Fruit fly (Drosophila melanogaster) Kc167 (cell line): ENCODE results near the gene unc-119.

Experiments
- insv ChIP-seq: fragments of >200 bp; optimal IDR thresholded peaks from 3 replicates; lab custom pipeline; 2018; ENCODE audit warnings: missing external identifiers
- psq ChIP-seq: fragments of >200 bp; optimal IDR thresholded peaks from 2 replicates; lab custom pipeline; 2017; ENCODE audit warnings: missing external identifiers
- ttk ChIP-seq: sonication (Bioruptor generic); optimal IDR thresholded peaks from 2 replicates; lab custom pipeline; 2017; ENCODE audit warnings: missing external identifiers

DNA sequence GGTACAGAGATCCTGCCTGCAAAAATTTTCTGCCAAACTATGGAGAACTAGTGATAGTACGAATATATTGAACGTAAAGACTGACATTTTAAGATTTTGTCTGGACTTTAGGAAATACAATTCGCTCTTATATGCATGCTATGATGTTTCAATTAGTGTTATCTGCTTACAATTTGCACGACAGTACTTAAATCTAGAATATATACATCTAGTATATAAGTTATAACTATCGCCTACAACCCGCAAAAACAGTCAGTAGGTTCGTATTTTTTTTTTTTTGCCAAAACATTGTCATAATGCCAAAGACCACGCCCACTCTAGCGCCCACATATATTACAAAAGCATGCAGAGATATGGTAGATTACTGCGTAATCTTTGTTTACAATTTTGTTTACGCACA lies 41.0 kb upstream of the unc-119 start, which contains the start of gene CG42780:
- TF ChIP-seq ttk (lab: Kevin White, UChicago) (no peak), insv (no peak), psq (lab: Kevin White, UChicago) (no peak)
